Worm (Caenorhabditis elegans) whole organism, early embryonic: ENCODE results near the gene C44H9.6.

Experiments
- ama-1 ChIP-seq: fragments of 150-350 bp; optimal IDR thresholded peaks from 2 replicates; lab custom pipeline; 2014
- ets-7 ChIP-seq: sonication (generic microtip); optimal IDR thresholded peaks from 2 replicates; lab custom pipeline; 2016; ENCODE audit warnings: missing genotype, missing genetic modification characterization, missing compliant biosample characterization
- flt-1 ChIP-seq: fragments of 200-800 bp; sonication (Bioruptor generic); IDR thresholded peaks from 2 replicates; pipeline ENCODE4 v1.3.6; 2022; ENCODE audit warnings: missing genetic modification characterization, missing compliant biosample characterization
- hnd-1 ChIP-seq: sonication (generic microtip); optimal IDR thresholded peaks from 2 replicates; lab custom pipeline; 2016; ENCODE audit warnings: missing genetic modification characterization, missing compliant biosample characterization
- scrt-1 ChIP-seq: fragments of 200-800 bp; sonication (Bioruptor generic); IDR thresholded peaks from 2 replicates; pipeline ENCODE4 v1.3.6; 2022; ENCODE audit warnings: missing genetic modification characterization, missing compliant biosample characterization
- tbx-11 ChIP-seq: fragments of 200-800 bp; sonication (Bioruptor generic); IDR thresholded peaks from 2 replicates; pipeline ENCODE4 v1.3.6; 2022; ENCODE audit warnings: missing genetic modification characterization, missing compliant biosample characterization
- tbx-37 ChIP-seq: fragments of 200-800 bp; sonication (Bioruptor generic); conservative IDR thresholded peaks from 2 replicates; pipeline ENCODE4 v1.3.6; 2022; ENCODE audit warnings: missing genetic modification reagents, missing genetic modification characterization, missing compliant biosample characterization
- tra-4 ChIP-seq: sonication (generic microtip); optimal IDR thresholded peaks from 2 replicates; lab custom pipeline; 2017; ENCODE audit warnings: missing genetic modification characterization, missing compliant biosample characterization

DNA sequence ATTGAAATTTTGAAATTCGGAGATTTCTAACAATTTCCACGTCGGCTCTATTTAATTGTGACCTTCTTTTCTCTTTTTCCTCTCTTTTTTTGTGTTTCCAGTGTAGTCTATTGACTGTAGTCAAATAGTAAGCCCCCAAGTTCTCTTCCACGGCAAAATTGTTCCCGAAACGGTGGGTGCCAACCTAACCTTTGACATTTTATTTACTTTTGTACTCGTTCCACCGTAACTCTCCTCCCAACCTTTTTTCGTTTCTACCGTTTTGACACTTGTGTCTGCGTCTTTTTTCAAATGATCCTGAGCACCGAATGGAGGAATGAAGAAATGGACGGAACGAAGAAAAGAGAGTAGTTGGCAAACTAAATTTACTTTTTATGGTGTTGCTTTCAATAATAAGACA is 25.6 kb upstream of the C44H9.6 start:
- TF ChIP-seq tra-4 (tag; lab: Kevin White, UChicago) (no peak), scrt-1 (no peak), ama-1 (lab: Kevin White, UChicago) (no peak), tbx-11 (GFP tag; lab: Robert Waterston, UW) (no peak), flt-1 (GFP tag; lab: Robert Waterston, UW) (no peak), tbx-37 (GFP tag; lab: Robert Waterston, UW) (no peak), hnd-1 (no peak), ets-7 (tag; lab: Kevin White, UChicago) (no peak)
